Worm (Caenorhabditis elegans) whole organism, L4 larva: Measurements from ENCODE around the gene ZK637.15.

Experiments used
- F10B5.3 ChIP-seq: sonication (generic microtip); optimal IDR thresholded peaks from 2 replicates; lab custom pipeline; 2016; ENCODE audit warnings: mild to moderate bottlenecking, missing genetic modification characterization, missing compliant biosample characterization
- F44E2.7 ChIP-seq: fragments of 200-800 bp; sonication (Bioruptor generic); IDR thresholded peaks from 2 replicates; pipeline ENCODE4 v2.1.2; 2022; ENCODE audit warnings: missing genetic modification characterization, missing compliant biosample characterization
- F49E8.2 ChIP-seq: sonication (generic microtip); optimal IDR thresholded peaks from 2 replicates; lab custom pipeline; 2016; ENCODE audit warnings: missing compliant biosample characterization, mild to moderate bottlenecking, missing genetic modification characterization, borderline replicate concordance
- R02D3.7 ChIP-seq: fragments of 150-350 bp; sonication (generic microtip); optimal IDR thresholded peaks from 3 replicates; lab custom pipeline; 2014; ENCODE audit warnings: missing biosample characterization, missing genetic modification characterization
- aly-2 ChIP-seq: sonication (generic microtip); optimal IDR thresholded peaks from 2 replicates; lab custom pipeline; 2018; ENCODE audit warnings: missing biosample characterization, missing genetic modification characterization
- attf-4 ChIP-seq: sonication (generic microtip); optimal IDR thresholded peaks from 3 replicates; lab custom pipeline; 2017; ENCODE audit warnings: missing biosample characterization, missing genetic modification characterization
- ceh-82 ChIP-seq: sonication (generic microtip); optimal IDR thresholded peaks from 2 replicates; lab custom pipeline; 2017; ENCODE audit warnings: missing biosample characterization, missing genetic modification characterization
- ces-1 ChIP-seq: fragments of 150-350 bp; sonication (generic microtip); optimal IDR thresholded peaks from 4 replicates; lab custom pipeline; 2014; ENCODE audit warnings: missing biosample characterization, missing genetic modification reagents, missing genetic modification characterization
- daf-12 ChIP-seq: fragments of 150-350 bp; optimal IDR thresholded peaks from 2 replicates; lab custom pipeline; 2014; ENCODE audit warnings: missing biosample characterization, missing genetic modification reagents, missing genetic modification characterization
- daf-19 ChIP-seq: fragments of 200-800 bp; sonication (Bioruptor generic); conservative IDR thresholded peaks from 2 replicates; pipeline ENCODE4 v1.3.6; 2022; ENCODE audit warnings: missing genetic modification characterization, missing compliant biosample characterization
- dmd-6 ChIP-seq: fragments of 200-800 bp; sonication (Bioruptor generic); IDR thresholded peaks from 2 replicates; pipeline ENCODE4 v1.3.6; 2022; ENCODE audit warnings: missing genetic modification reagents, missing genetic modification characterization, missing compliant biosample characterization
- duxl-1 ChIP-seq: sonication (generic microtip); optimal IDR thresholded peaks from 2 replicates; lab custom pipeline; 2016; ENCODE audit warnings: mild to moderate bottlenecking, missing genetic modification characterization, moderate library complexity, missing compliant biosample characterization; ENCODE audit not compliant: poor library complexity
- egl-43 ChIP-seq: fragments of 200-800 bp; sonication (Bioruptor generic); IDR thresholded peaks from 2 replicates; pipeline ENCODE4 v1.3.6; 2022; ENCODE audit warnings: missing genetic modification reagents, missing genetic modification characterization, missing compliant biosample characterization
- fkh-10 ChIP-seq: fragments of 150-350 bp; optimal IDR thresholded peaks from 2 replicates; lab custom pipeline; 2014; ENCODE audit warnings: missing biosample characterization, missing genetic modification reagents, missing genetic modification characterization
- fos-1 ChIP-seq: fragments of 150-350 bp; optimal IDR thresholded peaks from 2 replicates; lab custom pipeline; 2014; ENCODE audit warnings: missing biosample characterization, missing genetic modification characterization
- jun-1 ChIP-seq: fragments of 150-350 bp; optimal IDR thresholded peaks from 2 replicates; lab custom pipeline; 2014; ENCODE audit warnings: missing biosample characterization, missing genetic modification reagents, missing genetic modification characterization
- lin-1 ChIP-seq: fragments of 200-800 bp; sonication (Bioruptor generic); IDR thresholded peaks from 2 replicates; pipeline ENCODE4 v1.3.6; 2022; ENCODE audit warnings: missing genetic modification reagents, missing genetic modification characterization, missing compliant biosample characterization
- lin-29 ChIP-seq: fragments of 200-800 bp; sonication (Bioruptor generic); IDR thresholded peaks from 2 replicates; pipeline ENCODE4 v1.3.6; 2022; ENCODE audit warnings: missing genetic modification reagents, missing genetic modification characterization, missing compliant biosample characterization
- lin-38 ChIP-seq: fragments of 200-800 bp; sonication (Bioruptor generic); IDR thresholded peaks from 2 replicates; pipeline ENCODE4 v1.3.6; 2022; ENCODE audit warnings: missing genetic modification reagents, missing genetic modification characterization, missing compliant biosample characterization
- lir-3 ChIP-seq: sonication (generic microtip); optimal IDR thresholded peaks from 2 replicates; lab custom pipeline; 2016; ENCODE audit warnings: mild to moderate bottlenecking, missing genetic modification characterization, missing compliant biosample characterization
- lsy-2 ChIP-seq, 2 experiments: fragments of 150-350 bp in 1 of 2; sonication (generic microtip) in 1 of 2; optimal IDR thresholded peaks; 2 replicates each; lab custom pipeline; 2014 to 2017; ENCODE audit warnings: missing biosample characterization in 2 of 2, missing genetic modification characterization in 2 of 2
- mdt-29 ChIP-seq: fragments of 200-800 bp; sonication (Bioruptor generic); IDR thresholded peaks from 2 replicates; pipeline ENCODE4 v1.3.6; 2022; ENCODE audit warnings: missing genetic modification reagents, missing genetic modification characterization, missing compliant biosample characterization
- mep-1 ChIP-seq: fragments of 150-350 bp; sonication (generic microtip); optimal IDR thresholded peaks from 3 replicates; lab custom pipeline; 2014; ENCODE audit warnings: missing biosample characterization, missing genetic modification characterization
- mes-2 ChIP-seq: sonication (generic microtip); optimal IDR thresholded peaks from 2 replicates; lab custom pipeline; 2016; ENCODE audit warnings: missing genotype, mild to moderate bottlenecking, missing genetic modification characterization, missing compliant biosample characterization; ENCODE audit not compliant: poor library complexity, severe bottlenecking
- mxl-2 ChIP-seq: fragments of 200-800 bp; sonication (Bioruptor generic); conservative IDR thresholded peaks from 2 replicates; pipeline ENCODE4 v1.3.6; 2022; ENCODE audit warnings: missing genetic modification reagents, missing genetic modification characterization, missing compliant biosample characterization
- nhr-111 ChIP-seq: fragments of 200-800 bp; sonication (Bioruptor generic); optimal IDR thresholded peaks from 2 replicates; lab custom pipeline; 2018; ENCODE audit warnings: mild to moderate bottlenecking, missing genetic modification characterization, missing compliant biosample characterization
- nhr-25 ChIP-seq: sonication (generic microtip); optimal IDR thresholded peaks from 2 replicates; lab custom pipeline; 2017; ENCODE audit warnings: missing genetic modification characterization, mild to moderate bottlenecking, missing compliant biosample characterization, antibody characterized with exemption, moderate library complexity, borderline replicate concordance; ENCODE audit not compliant: insufficient read depth
- nhr-28 ChIP-seq: fragments of 150-350 bp; optimal IDR thresholded peaks from 2 replicates; lab custom pipeline; 2014; ENCODE audit warnings: missing biosample characterization, missing genetic modification characterization
- nhr-41 ChIP-seq: fragments of 200-800 bp; sonication (Bioruptor generic); IDR thresholded peaks from 2 replicates; pipeline ENCODE4 v1.3.6; 2022; ENCODE audit warnings: missing genetic modification reagents, missing genetic modification characterization, missing compliant biosample characterization
- nhr-6 ChIP-seq: fragments of 150-350 bp; optimal IDR thresholded peaks from 2 replicates; lab custom pipeline; 2014; ENCODE audit warnings: missing biosample characterization, missing genetic modification characterization
- nhr-77 ChIP-seq: fragments of 150-350 bp; optimal IDR thresholded peaks from 2 replicates; lab custom pipeline; 2014; ENCODE audit warnings: missing biosample characterization, missing genetic modification characterization
- php-3 ChIP-seq: fragments of 200-800 bp; sonication (Bioruptor generic); IDR thresholded peaks from 2 replicates; pipeline ENCODE4 v1.3.6; 2022; ENCODE audit warnings: missing genetic modification reagents, missing genetic modification characterization, missing compliant biosample characterization
- sdz-12 ChIP-seq: fragments of 200-800 bp; sonication (Bioruptor generic); optimal IDR thresholded peaks from 2 replicates; lab custom pipeline; 2018; ENCODE audit warnings: mild to moderate bottlenecking, missing genetic modification characterization, missing compliant biosample characterization
- skn-1 ChIP-seq: fragments of 150-350 bp; optimal IDR thresholded peaks from 2 replicates; lab custom pipeline; 2014; ENCODE audit warnings: missing biosample characterization, missing genetic modification characterization
- spr-1 ChIP-seq: sonication (generic microtip); optimal IDR thresholded peaks from 2 replicates; lab custom pipeline; 2016; ENCODE audit warnings: mild to moderate bottlenecking, missing genetic modification characterization, missing compliant biosample characterization
- tra-1 ChIP-seq: fragments of 200-800 bp; sonication (Bioruptor generic); IDR thresholded peaks from 2 replicates; pipeline ENCODE4 v1.3.6; 2022; ENCODE audit warnings: missing genetic modification reagents, missing genetic modification characterization, missing compliant biosample characterization
- unc-39 ChIP-seq: sonication (generic microtip); optimal IDR thresholded peaks from 2 replicates; lab custom pipeline; 2017; ENCODE audit warnings: missing biosample characterization, missing genetic modification characterization
- zip-2 ChIP-seq: fragments of 150-350 bp; optimal IDR thresholded peaks from 2 replicates; lab custom pipeline; 2014; ENCODE audit warnings: missing biosample characterization, missing genetic modification characterization
- ztf-11 ChIP-seq: fragments of 150-350 bp; optimal IDR thresholded peaks from 2 replicates; lab custom pipeline; 2014; ENCODE audit warnings: missing biosample characterization, missing genetic modification characterization

The ZK637.15 gene

DNA sequence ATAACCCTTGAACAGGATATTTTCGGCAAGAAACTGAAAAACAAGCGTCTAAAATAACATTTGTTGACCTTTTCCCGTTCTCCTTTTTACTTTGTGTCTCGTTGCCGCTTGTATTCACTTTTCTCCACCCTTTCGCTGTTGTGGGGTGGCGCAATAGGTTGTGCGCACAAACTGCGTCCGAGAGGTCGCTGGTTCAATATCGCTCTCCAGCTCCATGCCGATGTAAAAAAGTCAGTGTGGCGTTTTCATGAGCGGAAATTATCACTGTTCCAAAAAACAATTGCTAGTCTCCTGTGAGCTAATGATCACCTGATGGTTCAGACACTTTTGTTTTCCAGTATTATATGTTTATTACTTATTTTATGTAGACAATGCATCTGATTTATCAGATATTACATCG, 17.7 kb downstream of the ZK637.15 start (continued):
- TF ChIP-seq sdz-12 (peak; percentile 44), lin-38 (GFP tag; lab: Robert Waterston, UW) (no peak; the same call in 1 of the 2 replicates), mep-1 (tag; lab: Kevin White, UChicago) (peak; percentile 76), zip-2 (tag; lab: Kevin White, UChicago) (no peak), nhr-25 (tag; lab: Kevin White, UChicago) (peak; percentile 54), fkh-10 (no peak), nhr-6 (tag; lab: Kevin White, UChicago) (no peak), mxl-2 (GFP tag; lab: Robert Waterston, UW) (0 out of 2 replicates have a peak, but pooled peaks have one; percentile 57), php-3 (GFP tag; lab: Robert Waterston, UW) (no peak; the same call in 1 of the 2 replicates), attf-4 (tag; lab: Kevin White, UChicago) (no peak), lsy-2 (tag; optimal IDR thresholded peaks at IDR 0.05; lab: Kevin White, UChicago) (peak in 1 of 2 experiments; percentile 74), jun-1 (tag; lab: Kevin White, UChicago) (peak; percentile 21), F10B5.3 (tag; lab: Kevin White, UChicago) (peak; percentile 7), R02D3.7 (tag; lab: Kevin White, UChicago) (no peak), dmd-6 (GFP tag; lab: Robert Waterston, UW) (peak; percentile 80), lin-1 (GFP tag; lab: Robert Waterston, UW) (no peak), spr-1 (tag; lab: Kevin White, UChicago) (peak; percentile 73), lin-29 (GFP tag; lab: Robert Waterston, UW) (0 out of 2 replicates have a peak, but pooled peaks have one; percentile 55), tra-1 (GFP tag; lab: Robert Waterston, UW) (peak; percentile 71), mdt-29 (GFP tag; lab: Robert Waterston, UW) (peak; percentile 61), nhr-41 (peak; percentile 91), aly-2 (tag; lab: Kevin White, UChicago) (no peak), ceh-82 (tag; lab: Kevin White, UChicago) (no peak), nhr-111 (peak; percentile 45), ces-1 (GFP tag; lab: Kevin White, UChicago) (no peak), lir-3 (tag; lab: Kevin White, UChicago) (peak; percentile 61), duxl-1 (tag; lab: Kevin White, UChicago) (peak; percentile 72)
- TF ChIP-seq, all 104 proteins: peak for 58

DNA sequence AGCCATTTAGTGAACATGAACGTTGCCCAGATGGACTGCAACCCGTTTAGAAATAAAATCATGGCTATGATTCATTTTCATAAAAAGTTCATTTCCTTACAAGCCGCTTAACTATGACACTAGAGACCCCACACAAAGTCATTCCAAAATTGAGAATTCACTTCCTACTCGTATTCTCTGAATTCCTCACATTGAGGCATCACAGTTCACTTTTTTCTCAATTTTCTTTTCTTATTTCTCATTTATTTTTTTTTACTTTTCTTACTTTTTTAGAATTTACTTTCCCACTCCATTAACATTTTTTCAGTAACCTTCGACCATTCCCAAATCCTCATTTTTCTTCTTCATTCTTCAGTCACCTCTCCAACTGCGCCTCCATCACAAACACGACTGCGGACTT, 24.5 kb downstream of the ZK637.15 start, which contains the start of gene dhrr-1:
Gene dhrr-1 (plus strand): TSS at position 301 of the 400 bp plus-strand sequence.
- no peak for TF ChIP-seq mes-2 (tag; lab: Kevin White, UChicago)
- TF ChIP-seq unc-39 (tag; lab: Kevin White, UChicago): no peak
- no peak for TF ChIP-seq ztf-11 (tag; lab: Kevin White, UChicago)
- no peak for TF ChIP-seq nhr-25 (tag; lab: Kevin White, UChicago)
- no peak for TF ChIP-seq F49E8.2
- no peak for TF ChIP-seq skn-1
- TF ChIP-seq ces-1 (GFP tag; lab: Kevin White, UChicago): no peak
- TF ChIP-seq nhr-28 (tag; lab: Kevin White, UChicago): no peak
- TF ChIP-seq daf-12 (tag; lab: Kevin White, UChicago): no peak
- no peak for TF ChIP-seq daf-19 (GFP tag; lab: Robert Waterston, UW)
- no peak for TF ChIP-seq php-3 (GFP tag; lab: Robert Waterston, UW)
- TF ChIP-seq lir-3 (tag; lab: Kevin White, UChicago): no peak
- no peak for TF ChIP-seq egl-43
- TF ChIP-seq nhr-41: no peak
- no peak for TF ChIP-seq nhr-77 (tag; lab: Kevin White, UChicago)
- no peak for TF ChIP-seq fos-1 (tag; lab: Kevin White, UChicago)
- no peak for TF ChIP-seq sdz-12
- TF ChIP-seq F44E2.7 (GFP tag; lab: Robert Waterston, UW): no peak
- no peak for TF ChIP-seq lsy-2 (tag; optimal IDR thresholded peaks at IDR 0.05; lab: Kevin White, UChicago)
- TF ChIP-seq, all 104 proteins: peak for 0
